Worm (Caenorhabditis elegans) whole organism, young adult: Measurements from ENCODE around the gene Y82E9BR.6.

Experiments used
- F37B4.10 ChIP-seq: fragments of 200-800 bp; sonication (Bioruptor generic); IDR thresholded peaks from 2 replicates; pipeline ENCODE4 v1.3.6; 2022; ENCODE audit warnings: missing genetic modification characterization, missing compliant biosample characterization
- T26A5.8 ChIP-seq: sonication (generic microtip); optimal IDR thresholded peaks from 2 replicates; lab custom pipeline; 2016; ENCODE audit warnings: missing genetic modification characterization, missing compliant biosample characterization
- ama-1 ChIP-seq, 3 experiments: fragments of 150-350 bp in 1 of 3; sonication (generic microtip) in 2 of 3; optimal IDR thresholded peaks; 2 replicates each; lab custom pipeline; 2014 to 2018; ENCODE audit warnings: missing biosample characterization in 2 of 3, missing genetic modification characterization in 2 of 3, missing genetic modification reagents in 2 of 3
- atf-7 ChIP-seq: sonication (generic microtip); optimal IDR thresholded peaks from 2 replicates; lab custom pipeline; 2017; ENCODE audit warnings: mild to moderate bottlenecking, missing genetic modification characterization, missing compliant biosample characterization
- attf-3 ChIP-seq: fragments of 200-800 bp; sonication (Bioruptor generic); conservative IDR thresholded peaks from 2 replicates; pipeline ENCODE4 v1.3.6; 2022; ENCODE audit warnings: missing genetic modification reagents, missing genetic modification characterization, missing compliant biosample characterization
- bed-1 ChIP-seq: fragments of 200-800 bp; sonication (Bioruptor generic); IDR thresholded peaks from 2 replicates; pipeline ENCODE4 v1.3.6; 2022; ENCODE audit warnings: missing genetic modification reagents, missing genetic modification characterization, missing compliant biosample characterization
- dpff-1 ChIP-seq: sonication (generic microtip); optimal IDR thresholded peaks from 2 replicates; lab custom pipeline; 2017; ENCODE audit warnings: mild to moderate bottlenecking, missing genetic modification characterization, missing compliant biosample characterization
- ets-4 ChIP-seq: fragments of 200-800 bp; sonication (Bioruptor generic); optimal IDR thresholded peaks from 2 replicates; lab custom pipeline; 2018; ENCODE audit warnings: mild to moderate bottlenecking, missing genetic modification characterization, missing compliant biosample characterization
- madf-10 ChIP-seq: sonication (generic microtip); optimal IDR thresholded peaks from 2 replicates; lab custom pipeline; 2016; ENCODE audit warnings: mild to moderate bottlenecking, missing genetic modification characterization, missing compliant biosample characterization
- pha-4 ChIP-seq: fragments of 150-350 bp; sonication (generic microtip); optimal IDR thresholded peaks from 2 replicates; lab custom pipeline; 2014; ENCODE audit warnings: missing biosample characterization, missing genetic modification reagents, missing genetic modification characterization
- sea-2 ChIP-seq: fragments of 200-800 bp; sonication (Bioruptor generic); IDR thresholded peaks from 2 replicates; pipeline ENCODE4 v1.3.6; 2022; ENCODE audit warnings: missing genetic modification characterization, missing compliant biosample characterization
- unc-62 ChIP-seq: fragments of 150-350 bp; optimal IDR thresholded peaks from 2 replicates; lab custom pipeline; 2014; ENCODE audit warnings: missing biosample characterization, missing genetic modification reagents, missing genetic modification characterization
- zim-3 ChIP-seq: sonication (generic microtip); optimal IDR thresholded peaks from 2 replicates; lab custom pipeline; 2017; ENCODE audit warnings: mild to moderate bottlenecking, missing genetic modification characterization, moderate library complexity, missing compliant biosample characterization

DNA sequence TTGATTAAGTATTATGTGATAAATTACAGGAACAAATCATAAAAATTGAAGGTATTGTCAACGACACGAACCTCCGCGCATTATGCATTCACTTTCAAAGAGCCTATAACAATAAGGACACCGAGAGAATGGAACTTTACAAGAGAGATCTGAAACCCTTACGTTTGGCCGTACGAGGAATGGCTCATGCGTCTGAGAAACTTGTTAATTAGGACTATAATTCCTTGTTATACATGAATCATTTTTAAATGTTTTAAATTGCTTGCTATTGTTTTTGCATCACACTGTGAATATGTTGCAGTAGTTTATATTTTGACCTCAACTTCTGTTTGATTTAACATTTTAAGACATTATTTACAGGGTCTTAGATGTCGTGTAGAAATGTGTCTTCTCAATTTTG lies 22.1 kb downstream of the Y82E9BR.6 start, which contains the start of gene pals-18:
- no peak for TF ChIP-seq zim-3 (tag; lab: Kevin White, UChicago)
- no peak for TF ChIP-seq atf-7 (tag; lab: Kevin White, UChicago)
- no peak for TF ChIP-seq ets-4 (GFP tag; lab: Kevin White, UChicago)
- no peak for TF ChIP-seq ama-1 (optimal IDR thresholded peaks at IDR 0.05; lab: Kevin White, UChicago)
- TF ChIP-seq ama-1 (GFP tag; optimal IDR thresholded peaks at IDR 0.05; lab: Kevin White, UChicago) = no peak
- no peak for TF ChIP-seq attf-3
- no peak for TF ChIP-seq dpff-1 (tag; lab: Kevin White, UChicago)
- no peak for TF ChIP-seq pha-4
- no peak for TF ChIP-seq T26A5.8 (tag; lab: Kevin White, UChicago)
- TF ChIP-seq madf-10 = no peak
- TF ChIP-seq unc-62 (GFP tag; lab: Kevin White, UChicago) = no peak
- TF ChIP-seq sea-2 (GFP tag; lab: Robert Waterston, UW) = no peak
- no peak for TF ChIP-seq bed-1 (GFP tag; lab: Robert Waterston, UW)
- no peak for TF ChIP-seq F37B4.10 (GFP tag; lab: Robert Waterston, UW)
